Worm (Caenorhabditis elegans) whole organism, L3 larva: ENCODE data around the gene cky-1.

ENCODE experiments used
- ZK546.5 ChIP-seq: sonication (generic microtip); optimal IDR thresholded peaks from 2 replicates; lab custom pipeline; 2017; ENCODE audit warnings: missing biosample characterization, missing genetic modification characterization
- ama-1 ChIP-seq: fragments of 150-350 bp; optimal IDR thresholded peaks from 2 replicates; lab custom pipeline; 2018
- elt-3 ChIP-seq, 3 experiments: fragments of 150-350 bp in 1 of 3; sonication (generic microtip) in 2 of 3; optimal IDR thresholded peaks; 2 replicates in 2 of 3; 4 replicates in 1 of 3; lab custom pipeline; 2014 to 2017; ENCODE audit warnings: missing biosample characterization in 3 of 3, missing genetic modification characterization in 3 of 3
- fkh-10 ChIP-seq: sonication (generic microtip); optimal IDR thresholded peaks from 2 replicates; lab custom pipeline; 2017; ENCODE audit warnings: missing biosample characterization, missing genetic modification reagents, missing genetic modification characterization
- fos-1 ChIP-seq: fragments of 150-350 bp; optimal IDR thresholded peaks from 2 replicates; lab custom pipeline; 2014; ENCODE audit warnings: missing biosample characterization, missing genetic modification characterization
- hmg-11 ChIP-seq: sonication (generic microtip); optimal IDR thresholded peaks from 2 replicates; lab custom pipeline; 2016; ENCODE audit warnings: missing genetic modification characterization, missing compliant biosample characterization
- lin-15B ChIP-seq: fragments of 150-350 bp; optimal IDR thresholded peaks from 2 replicates; lab custom pipeline; 2014; ENCODE audit warnings: missing biosample characterization, missing genetic modification characterization
- nhr-12 ChIP-seq: fragments of 150-350 bp; optimal IDR thresholded peaks from 2 replicates; lab custom pipeline; 2014; ENCODE audit warnings: missing biosample characterization, missing genetic modification characterization
- nhr-25 ChIP-seq: sonication (generic microtip); optimal IDR thresholded peaks from 2 replicates; lab custom pipeline; 2017; ENCODE audit warnings: missing biosample characterization, missing genetic modification characterization
- nhr-28 ChIP-seq: fragments of 150-350 bp; optimal IDR thresholded peaks from 2 replicates; lab custom pipeline; 2014; ENCODE audit warnings: missing biosample characterization, missing genetic modification characterization
- pqm-1 ChIP-seq: fragments of 150-350 bp; optimal IDR thresholded peaks from 2 replicates; lab custom pipeline; 2017; ENCODE audit warnings: missing biosample characterization, missing genetic modification characterization, inconsistent platforms
- sea-2 ChIP-seq: fragments of 150-350 bp; sonication (generic microtip); optimal IDR thresholded peaks from 4 replicates; lab custom pipeline; 2014; ENCODE audit warnings: missing biosample characterization, missing genetic modification reagents, missing genetic modification characterization
- skn-1 ChIP-seq: fragments of 150-350 bp; optimal IDR thresholded peaks from 2 replicates; lab custom pipeline; 2014; ENCODE audit warnings: missing biosample characterization, missing genetic modification characterization
- ztf-11 ChIP-seq: fragments of 150-350 bp; optimal IDR thresholded peaks from 2 replicates; lab custom pipeline; 2014; ENCODE audit warnings: missing biosample characterization, missing genetic modification characterization

DNA sequence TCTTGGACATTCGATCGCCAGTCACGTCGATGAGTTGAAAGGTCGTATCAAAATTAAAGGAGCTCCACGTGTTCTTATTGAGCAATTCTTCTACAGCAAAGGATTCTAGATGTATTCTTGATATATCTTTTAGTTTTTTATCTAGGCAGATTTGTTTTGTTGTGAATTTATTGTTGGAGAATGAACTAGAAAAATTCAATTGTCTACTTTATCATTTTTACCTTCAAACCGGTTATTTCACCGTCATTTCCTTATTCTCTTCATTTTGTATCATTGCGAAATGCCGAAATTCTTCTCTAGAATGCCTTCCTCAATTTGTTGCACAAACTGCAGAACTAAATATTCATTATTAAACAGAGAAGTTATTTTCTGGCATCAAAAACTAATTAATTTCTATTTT is 7.3 kb upstream of the cky-1 start, which contains the start of gene R11D1.10:
- TF ChIP-seq nhr-25 (tag; lab: Kevin White, UChicago), result no peak
- no peak for TF ChIP-seq fos-1 (tag; lab: Kevin White, UChicago)
- no peak for TF ChIP-seq skn-1 (tag; lab: Kevin White, UChicago)
- no peak for TF ChIP-seq ama-1 (lab: Kevin White, UChicago)
- TF ChIP-seq lin-15B (tag; lab: Kevin White, UChicago), result no peak
- no peak for TF ChIP-seq fkh-10 (GFP tag; lab: Kevin White, UChicago)
- no peak for TF ChIP-seq sea-2 (GFP tag; lab: Kevin White, UChicago)
- no peak for TF ChIP-seq elt-3 (tag; optimal IDR thresholded peaks at IDR 0.05; lab: Kevin White, UChicago)
- TF ChIP-seq ztf-11 (tag; lab: Kevin White, UChicago), result no peak
- TF ChIP-seq pqm-1 (tag; lab: Kevin White, UChicago), result no peak
- TF ChIP-seq ZK546.5 (tag; lab: Kevin White, UChicago), result no peak
- TF ChIP-seq nhr-12 (tag; lab: Kevin White, UChicago), result no peak
- TF ChIP-seq hmg-11 (tag; lab: Kevin White, UChicago), result no peak
- no peak for TF ChIP-seq nhr-28 (tag; lab: Kevin White, UChicago)
